Worm (Caenorhabditis elegans) whole organism, L3 larva: ENCODE results near the gene nlp-24.

Experiments
- ama-1 ChIP-seq: fragments of 150-350 bp; optimal IDR thresholded peaks from 2 replicates; lab custom pipeline; 2018
- pqm-1 ChIP-seq: fragments of 150-350 bp; optimal IDR thresholded peaks from 2 replicates; lab custom pipeline; 2017; ENCODE audit warnings: missing biosample characterization, missing genetic modification characterization, inconsistent platforms

- TF ChIP-seq pqm-1 (tag; lab: Kevin White, UChicago) (no peak), ama-1 (lab: Kevin White, UChicago) (no peak)
These were observed 17.4 kb upstream of the nlp-24 start, which contains the start of gene srx-84 for ce11 chrV:11598807-11599206.
